Worm (Caenorhabditis elegans): ENCODE measurements around the gene C14H10.3.

DNA sequence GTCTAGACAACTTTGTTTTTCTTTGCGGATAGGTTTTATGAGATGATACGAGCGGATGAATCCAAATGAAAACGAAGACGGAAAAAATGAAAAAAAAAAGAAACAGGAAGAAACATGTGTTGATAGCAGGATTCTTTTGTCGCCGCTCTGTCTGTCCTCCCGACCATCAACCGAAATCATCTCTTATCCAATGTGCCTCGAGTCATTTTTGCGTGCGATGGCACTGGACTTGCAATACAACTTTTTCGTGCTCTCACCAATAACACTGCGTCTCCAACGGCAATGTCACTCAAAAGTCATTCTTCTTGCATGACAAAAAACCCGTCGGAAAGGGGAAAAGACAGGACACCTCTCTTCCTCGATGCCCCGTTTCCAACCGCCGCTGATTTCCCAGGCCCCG, 51.6 kb downstream of the C14H10.3 start, which contains the start of gene ncs-4:
- TF ChIP-seq nhr-12 (tag; optimal IDR thresholded peaks at IDR 0.05) (no peak), lin-39 (tag; optimal IDR thresholded peaks at IDR 0.05) (no peak), dmd-4 (tag; optimal IDR thresholded peaks at IDR 0.05) (no peak), R02D3.7 (tag; optimal IDR thresholded peaks at IDR 0.05) (no peak), ama-1 (optimal IDR thresholded peaks at IDR 0.05) (no peak), unc-62 (GFP tag; optimal IDR thresholded peaks at IDR 0.05) (no peak), ztf-11 (tag; optimal IDR thresholded peaks at IDR 0.05) (no peak), egl-27 (tag; optimal IDR thresholded peaks at IDR 0.05) (no peak), ztf-4 (tag; optimal IDR thresholded peaks at IDR 0.05) (no peak), unc-39 (tag; optimal IDR thresholded peaks at IDR 0.05) (no peak), nhr-237 (tag; optimal IDR thresholded peaks at IDR 0.05) (no peak), skn-1 (tag; optimal IDR thresholded peaks at IDR 0.05) (no peak), elt-3 (tag; optimal IDR thresholded peaks at IDR 0.05) (no peak), snpc-4 (tag; optimal IDR thresholded peaks at IDR 0.05) (no peak)
